Fruit fly (Drosophila melanogaster): Measurements from ENCODE around the gene CG3823.

- TF ChIP-seq slou (GFP tag; optimal IDR thresholded peaks at IDR 0.05) (no peak), CG6765 (GFP tag; optimal IDR thresholded peaks at IDR 0.05) (no peak), HHEX (GFP tag; optimal IDR thresholded peaks at IDR 0.05) (no peak), HLH4C (GFP tag; IDR thresholded peaks at IDR 0.05; ENCODE audit: partially characterized antibody) (no peak), Gug (GFP tag; IDR thresholded peaks at IDR 0.05) (no peak), BtbVII (GFP tag; optimal IDR thresholded peaks at IDR 0.05) (no peak), CG2889 (GFP tag; IDR thresholded peaks at IDR 0.05) (no peak)
Observed at dm6 chrX:6346153-6346552, 42.4 kb downstream of the CG3823 start.

All from whole organism, embryonic.